Worm (Caenorhabditis elegans): ENCODE data around the gene Y111B2A.21.

Y111B2A.21 gene

ce11 chrIII:12713862-12714261, 32.4 kb upstream of the Y111B2A.21 start:
- TF ChIP-seq flt-1 (GFP tag; IDR thresholded peaks at IDR 0.05) (no peak), F13C5.2 (tag; optimal IDR thresholded peaks at IDR 0.05) (peak; percentile 27), hmbx-1 (tag; optimal IDR thresholded peaks at IDR 0.05) (no peak), ama-1 (optimal IDR thresholded peaks at IDR 0.05) (peak; percentile 66), pes-1 (GFP tag; IDR thresholded peaks at IDR 0.05) (no peak)

ce11 chrIII:12714266-12714665, 32.0 kb upstream of the Y111B2A.21 start, which contains the start of gene ssl-1:
Gene ssl-1, plus strand, starts transcription at chrIII:12714566.
- TF ChIP-seq sea-1 (GFP tag; conservative IDR thresholded peaks at IDR 0.05) = no peak
- no peak for TF ChIP-seq ceh-13 (GFP tag; optimal IDR thresholded peaks at IDR 0.05)
- no peak for TF ChIP-seq tbx-11 (GFP tag; IDR thresholded peaks at IDR 0.05)

ce11 chrIII:12728149-12728548, 18.1 kb upstream of the Y111B2A.21 start:
- TF ChIP-seq scrt-1 (GFP tag; IDR thresholded peaks at IDR 0.05) (no peak), sea-1 (GFP tag; conservative IDR thresholded peaks at IDR 0.05) (no peak), B0310.2 (tag; optimal IDR thresholded peaks at IDR 0.05) (no peak), hmbx-1 (tag; optimal IDR thresholded peaks at IDR 0.05) (no peak), ets-7 (tag; optimal IDR thresholded peaks at IDR 0.05) (no peak), tbx-11 (GFP tag; IDR thresholded peaks at IDR 0.05) (no peak), ceh-36 (tag; optimal IDR thresholded peaks at IDR 0.05) (no peak), pes-1 (GFP tag; IDR thresholded peaks at IDR 0.05) (no peak; the same call in 1 of the 2 replicates), ama-1 (optimal IDR thresholded peaks at IDR 0.05) (no peak), tra-4 (tag; optimal IDR thresholded peaks at IDR 0.05) (no peak), aly-1 (tag; optimal IDR thresholded peaks at IDR 0.05) (no peak), tbx-37 (GFP tag; conservative IDR thresholded peaks at IDR 0.05) (no peak)

ce11 chrIII:12738935-12739334, 7.3 kb upstream of the Y111B2A.21 start:
- TF ChIP-seq tbx-11 (GFP tag; IDR thresholded peaks at IDR 0.05) = no peak

ce11 chrIII:12740313-12740712, 5.9 kb upstream of the Y111B2A.21 start:
- TF ChIP-seq aly-1 (tag; optimal IDR thresholded peaks at IDR 0.05) (no peak), F13C5.2 (tag; optimal IDR thresholded peaks at IDR 0.05) (no peak), tra-4 (tag; optimal IDR thresholded peaks at IDR 0.05) (no peak), ceh-36 (tag; optimal IDR thresholded peaks at IDR 0.05) (no peak), scrt-1 (GFP tag; IDR thresholded peaks at IDR 0.05) (no peak), tbx-37 (GFP tag; conservative IDR thresholded peaks at IDR 0.05) (no peak), flt-1 (GFP tag; IDR thresholded peaks at IDR 0.05) (no peak), hmg-4 (GFP tag; optimal IDR thresholded peaks at IDR 0.05) (no peak), B0310.2 (tag; optimal IDR thresholded peaks at IDR 0.05) (no peak), pes-1 (GFP tag; IDR thresholded peaks at IDR 0.05) (no peak)

- TF ChIP-seq flt-1 (GFP tag; IDR thresholded peaks at IDR 0.05) = no peak
- TF ChIP-seq hmbx-1 (tag; optimal IDR thresholded peaks at IDR 0.05) = no peak
- TF ChIP-seq tbx-11 (GFP tag; IDR thresholded peaks at IDR 0.05) = no peak
- no peak for TF ChIP-seq ceh-36 (tag; optimal IDR thresholded peaks at IDR 0.05)
- TF ChIP-seq ceh-13 (GFP tag; optimal IDR thresholded peaks at IDR 0.05) = no peak
- TF ChIP-seq aly-1 (tag; optimal IDR thresholded peaks at IDR 0.05) = no peak
- no peak for TF ChIP-seq ama-1 (optimal IDR thresholded peaks at IDR 0.05)
- TF ChIP-seq B0310.2 (tag; optimal IDR thresholded peaks at IDR 0.05) = no peak
- TF ChIP-seq sea-1 (GFP tag; conservative IDR thresholded peaks at IDR 0.05) = no peak
- no peak for TF ChIP-seq F13C5.2 (tag; optimal IDR thresholded peaks at IDR 0.05)
- TF ChIP-seq hmg-4 (GFP tag; optimal IDR thresholded peaks at IDR 0.05) = no peak
- TF ChIP-seq tbx-37 (GFP tag; conservative IDR thresholded peaks at IDR 0.05) = no peak
- TF ChIP-seq hnd-1 (tag; optimal IDR thresholded peaks at IDR 0.05) = no peak
- no peak for TF ChIP-seq pes-1 (GFP tag; IDR thresholded peaks at IDR 0.05)
- no peak for TF ChIP-seq ets-7 (tag; optimal IDR thresholded peaks at IDR 0.05)
- TF ChIP-seq scrt-1 (GFP tag; IDR thresholded peaks at IDR 0.05) = no peak
- TF ChIP-seq tra-4 (tag; optimal IDR thresholded peaks at IDR 0.05) = no peak
Observed at ce11 chrIII:12743515-12743914, 2.7 kb upstream of the Y111B2A.21 start.

DNA sequence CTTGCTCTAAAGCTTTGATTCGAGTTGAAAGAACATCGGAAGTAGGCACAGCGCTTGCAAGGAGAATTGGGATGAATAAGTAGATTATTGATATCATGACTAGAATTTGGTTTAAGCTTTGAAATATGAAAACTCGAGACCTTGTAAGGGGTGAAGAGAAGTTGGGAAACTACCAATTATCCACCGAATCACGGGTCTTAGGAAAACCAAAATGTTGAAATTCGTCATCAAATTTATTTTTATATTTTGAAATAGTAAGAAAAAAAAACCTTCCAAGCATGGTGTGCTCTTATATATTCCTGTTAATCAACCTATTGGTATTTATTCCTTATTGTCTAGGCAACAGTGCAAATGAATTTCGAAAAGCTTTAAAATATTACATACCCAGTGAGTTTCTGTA, 4.6 kb downstream of the Y111B2A.21 start, which contains the start of the genes irld-60 and irld-20:
Gene irld-60 (minus strand): TSS at position 101 of the 400 bp plus-strand sequence.
Gene irld-20 (plus strand): TSS at position 279 of the 400 bp plus-strand sequence.
- TF ChIP-seq tbx-11 (GFP tag; IDR thresholded peaks at IDR 0.05) (no peak), ceh-13 (GFP tag; optimal IDR thresholded peaks at IDR 0.05) (no peak), hmg-4 (GFP tag; optimal IDR thresholded peaks at IDR 0.05) (no peak), ceh-36 (tag; optimal IDR thresholded peaks at IDR 0.05) (no peak), F13C5.2 (tag; optimal IDR thresholded peaks at IDR 0.05) (no peak), tra-4 (tag; optimal IDR thresholded peaks at IDR 0.05) (no peak), hmbx-1 (tag; optimal IDR thresholded peaks at IDR 0.05) (no peak), scrt-1 (GFP tag; IDR thresholded peaks at IDR 0.05) (no peak), aly-1 (tag; optimal IDR thresholded peaks at IDR 0.05) (no peak), flt-1 (GFP tag; IDR thresholded peaks at IDR 0.05) (no peak)

ce11 chrIII:12755048-12755447, 8.8 kb downstream of the Y111B2A.21 start, which contains the start of gene srw-10:
Gene srw-10, plus strand, starts transcription at chrIII:12755348.
- no peak for TF ChIP-seq aly-1 (tag; optimal IDR thresholded peaks at IDR 0.05)
- TF ChIP-seq B0310.2 (tag; optimal IDR thresholded peaks at IDR 0.05) = no peak
- TF ChIP-seq hnd-1 (tag; optimal IDR thresholded peaks at IDR 0.05) = no peak

- TF ChIP-seq tbx-11 (GFP tag; IDR thresholded peaks at IDR 0.05) = no peak
- no peak for TF ChIP-seq ceh-36 (tag; optimal IDR thresholded peaks at IDR 0.05)
- no peak for TF ChIP-seq hmg-4 (GFP tag; optimal IDR thresholded peaks at IDR 0.05)
- TF ChIP-seq ceh-13 (GFP tag; optimal IDR thresholded peaks at IDR 0.05) = no peak
- TF ChIP-seq aly-1 (tag; optimal IDR thresholded peaks at IDR 0.05) = no peak
- TF ChIP-seq tra-4 (tag; optimal IDR thresholded peaks at IDR 0.05) = no peak
- TF ChIP-seq hmbx-1 (tag; optimal IDR thresholded peaks at IDR 0.05) = no peak
- TF ChIP-seq pes-1 (GFP tag; IDR thresholded peaks at IDR 0.05) = no peak
- TF ChIP-seq hnd-1 (tag; optimal IDR thresholded peaks at IDR 0.05) = no peak
- TF ChIP-seq tbx-37 (GFP tag; conservative IDR thresholded peaks at IDR 0.05) = no peak
- TF ChIP-seq ets-7 (tag; optimal IDR thresholded peaks at IDR 0.05) = no peak
- no peak for TF ChIP-seq flt-1 (GFP tag; IDR thresholded peaks at IDR 0.05)
Observed at ce11 chrIII:12757367-12757766, 11.1 kb downstream of the Y111B2A.21 start, which contains the start of gene srw-9. Gene srw-9, plus strand, starts transcription at chrIII:12757667.

Measured in whole organism, early embryonic.